Fruit fly (Drosophila melanogaster) whole organism, embryonic: ENCODE measurements around the gene mRpS33.
A peak's percentile ranks its signal among the peaks of the same experiment; 100 is the strongest.

Experiments
- Abd-B ChIP-seq: fragments of 200-800 bp; sonication (Bioruptor generic); optimal IDR thresholded peaks from 2 replicates; lab custom pipeline; 2018; ENCODE audit warnings: missing biosample characterization, mild to moderate bottlenecking, missing genetic modification characterization, moderate library complexity
- Antp ChIP-seq: fragments of 200-800 bp; sonication (Bioruptor generic); optimal IDR thresholded peaks from 3 replicates; lab custom pipeline; 2016; ENCODE audit warnings: missing biosample characterization, missing genetic modification characterization
- CG10147 ChIP-seq: fragments of 200-800 bp; sonication (Bioruptor generic); optimal IDR thresholded peaks from 2 replicates; lab custom pipeline; 2019; ENCODE audit warnings: missing biosample characterization, mild to moderate bottlenecking, missing genetic modification characterization, moderate library complexity
- CG10267 ChIP-seq: fragments of 200-800 bp; sonication (Bioruptor generic); optimal IDR thresholded peaks from 2 replicates; lab custom pipeline; 2018; ENCODE audit warnings: missing biosample characterization, mild to moderate bottlenecking, missing genetic modification characterization, moderate library complexity
- CG10654 ChIP-seq: fragments of 200-800 bp; sonication (Bioruptor generic); optimal IDR thresholded peaks from 2 replicates; lab custom pipeline; 2016; ENCODE audit warnings: missing biosample characterization, missing genetic modification characterization
- CG11560 ChIP-seq: fragments of 200-800 bp; sonication (Bioruptor generic); IDR thresholded peaks from 3 replicates; pipeline ENCODE4 v1.3.6; 2022; ENCODE audit warnings: missing biosample characterization, missing genetic modification characterization
- CG12769 ChIP-seq: fragments of 200-800 bp; sonication (Bioruptor generic); optimal IDR thresholded peaks from 2 replicates; lab custom pipeline; 2019; ENCODE audit warnings: missing biosample characterization, mild to moderate bottlenecking, missing genetic modification characterization, moderate library complexity
- CG1603 ChIP-seq: fragments of 200-800 bp; sonication (Bioruptor generic); optimal IDR thresholded peaks from 2 replicates; lab custom pipeline; 2019; ENCODE audit warnings: missing biosample characterization, mild to moderate bottlenecking, missing genetic modification characterization, moderate library complexity
- CG17186 ChIP-seq: fragments of 200-800 bp; sonication (Bioruptor generic); optimal IDR thresholded peaks from 3 replicates; lab custom pipeline; 2017; ENCODE audit warnings: missing biosample characterization, missing genetic modification reagents, missing genetic modification characterization
- CG17829 ChIP-seq: fragments of 200-800 bp; optimal IDR thresholded peaks from 2 replicates; lab custom pipeline; 2019; ENCODE audit warnings: missing biosample characterization, mild to moderate bottlenecking, missing genetic modification characterization, moderate library complexity
- CG18011 ChIP-seq: fragments of 200-800 bp; sonication (Bioruptor generic); optimal IDR thresholded peaks from 2 replicates; lab custom pipeline; 2017; ENCODE audit warnings: missing biosample characterization, missing genetic modification characterization, mild to moderate bottlenecking, moderate library complexity, missing genotype
- CG3163 ChIP-seq: fragments of 200-800 bp; sonication (Bioruptor generic); optimal IDR thresholded peaks from 3 replicates; lab custom pipeline; 2016; ENCODE audit warnings: missing biosample characterization, missing genetic modification characterization
- CG6791 ChIP-seq: fragments of 200-800 bp; sonication (Bioruptor generic); IDR thresholded peaks from 3 replicates; pipeline ENCODE4 v1.3.6; 2022; ENCODE audit warnings: missing biosample characterization, missing genetic modification characterization; ENCODE audit not compliant: partially characterized antibody
- CG7556 ChIP-seq: fragments of 200-800 bp; sonication (Bioruptor generic); optimal IDR thresholded peaks from 2 replicates; lab custom pipeline; 2017; ENCODE audit warnings: missing biosample characterization, mild to moderate bottlenecking, missing genetic modification characterization
- CG7745 ChIP-seq: fragments of 200-800 bp; sonication (Bioruptor generic); optimal IDR thresholded peaks from 2 replicates; lab custom pipeline; 2018; ENCODE audit warnings: missing biosample characterization, mild to moderate bottlenecking, missing genetic modification characterization, moderate library complexity
- CG8089 ChIP-seq: fragments of 200-800 bp; sonication (Bioruptor generic); optimal IDR thresholded peaks from 3 replicates; lab custom pipeline; 2016; ENCODE audit warnings: missing biosample characterization, missing genetic modification characterization
- Camta ChIP-seq: fragments of 200-800 bp; sonication (Bioruptor generic); optimal IDR thresholded peaks from 2 replicates; lab custom pipeline; 2016; ENCODE audit warnings: missing biosample characterization, missing genetic modification characterization
- Chrac-16 ChIP-seq: fragments of 200-800 bp; sonication (Bioruptor generic); optimal IDR thresholded peaks from 3 replicates; lab custom pipeline; 2016; ENCODE audit warnings: missing biosample characterization, missing genetic modification characterization
- Dip3 ChIP-seq: fragments of 200-800 bp; sonication (Bioruptor generic); optimal IDR thresholded peaks from 3 replicates; lab custom pipeline; 2016; ENCODE audit warnings: missing biosample characterization, missing genetic modification characterization
- Dll ChIP-seq: fragments of 200-800 bp; sonication (Bioruptor generic); IDR thresholded peaks from 4 replicates; pipeline ENCODE4 v1.3.6; 2022; ENCODE audit warnings: missing biosample characterization, missing genetic modification characterization; ENCODE audit not compliant: partially characterized antibody
- Gsc ChIP-seq: fragments of 200-800 bp; sonication (Bioruptor generic); IDR thresholded peaks from 2 replicates; pipeline ENCODE4 v1.3.6; 2022; ENCODE audit warnings: missing biosample characterization, missing genetic modification characterization
- Hand ChIP-seq: fragments of 200-800 bp; sonication (Bioruptor generic); optimal IDR thresholded peaks from 2 replicates; lab custom pipeline; 2017; ENCODE audit warnings: mild to moderate bottlenecking, missing biosample characterization, missing genetic modification reagents, missing genetic modification characterization
- Hsf ChIP-seq: fragments of 200-800 bp; sonication (Bioruptor generic); optimal IDR thresholded peaks from 3 replicates; lab custom pipeline; 2016; ENCODE audit warnings: missing biosample characterization, missing genetic modification characterization
- Jarid2 ChIP-seq: fragments of 200-800 bp; sonication (Bioruptor generic); optimal IDR thresholded peaks from 3 replicates; lab custom pipeline; 2017; ENCODE audit warnings: mild to moderate bottlenecking, missing biosample characterization, missing genetic modification reagents, missing genetic modification characterization
- MBD-R2 ChIP-seq: fragments of 200-800 bp; sonication (Bioruptor generic); IDR thresholded peaks from 2 replicates; pipeline ENCODE4 v1.3.6; 2022; ENCODE audit warnings: missing biosample characterization, missing genetic modification characterization
- MESR4 ChIP-seq: fragments of 200-800 bp; sonication (Bioruptor generic); optimal IDR thresholded peaks from 2 replicates; lab custom pipeline; 2018; ENCODE audit warnings: missing biosample characterization, mild to moderate bottlenecking, missing genetic modification characterization, moderate library complexity
- Mad ChIP-seq: fragments of 200-800 bp; sonication (Bioruptor generic); optimal IDR thresholded peaks from 2 replicates; lab custom pipeline; 2016; ENCODE audit warnings: missing biosample characterization, missing genetic modification characterization
- Nf-YB ChIP-seq: fragments of 200-800 bp; sonication (Bioruptor generic); optimal IDR thresholded peaks from 3 replicates; lab custom pipeline; 2019; ENCODE audit warnings: missing biosample characterization, mild to moderate bottlenecking, missing genetic modification characterization, moderate library complexity
- Six4 ChIP-seq: fragments of 200-800 bp; sonication (Bioruptor generic); optimal IDR thresholded peaks from 2 replicates; lab custom pipeline; 2016; ENCODE audit warnings: missing biosample characterization, missing genetic modification characterization
- Stat92E ChIP-seq, 3 experiments: fragments of >200 bp in 2 of 3; fragments of 200-800 bp in 1 of 3; sonication (Bioruptor generic) in 1 of 3; optimal IDR thresholded peaks; 2 replicates each; lab custom pipeline; 2017 to 2019; ENCODE audit warnings: missing biosample characterization in 3 of 3, missing genetic modification characterization in 3 of 3, mild to moderate bottlenecking in 1 of 3, moderate library complexity in 1 of 3
- Tbp ChIP-seq: fragments of >200 bp; optimal IDR thresholded peaks from 2 replicates; lab custom pipeline; 2018; ENCODE audit warnings: missing biosample characterization, missing genetic modification characterization
- ab ChIP-seq: fragments of 200-800 bp; sonication (Bioruptor generic); optimal IDR thresholded peaks from 2 replicates; lab custom pipeline; 2016; ENCODE audit warnings: missing biosample characterization, missing genetic modification characterization
- amos ChIP-seq: fragments of 200-800 bp; sonication (Bioruptor generic); IDR thresholded peaks from 2 replicates; pipeline ENCODE4 v1.3.6; 2022; ENCODE audit warnings: missing biosample characterization, missing genetic modification characterization; ENCODE audit not compliant: partially characterized antibody
- bigmax ChIP-seq: fragments of 200-800 bp; sonication (Bioruptor generic); optimal IDR thresholded peaks from 2 replicates; lab custom pipeline; 2018; ENCODE audit warnings: missing biosample characterization, mild to moderate bottlenecking, missing genetic modification characterization
- cato ChIP-seq: fragments of 200-800 bp; sonication (Bioruptor generic); optimal IDR thresholded peaks from 2 replicates; lab custom pipeline; 2016; ENCODE audit warnings: missing biosample characterization, missing genetic modification characterization, borderline replicate concordance
- crol ChIP-seq: fragments of 200-800 bp; sonication (Bioruptor generic); IDR thresholded peaks from 2 replicates; pipeline ENCODE4 v1.3.6; 2022; ENCODE audit warnings: missing biosample characterization, missing genetic modification characterization
- dmrt11E ChIP-seq: fragments of 200-800 bp; sonication (Bioruptor generic); optimal IDR thresholded peaks from 3 replicates; lab custom pipeline; 2018; ENCODE audit warnings: missing biosample characterization, mild to moderate bottlenecking, missing genetic modification characterization, moderate library complexity
- lilli ChIP-seq: fragments of 200-800 bp; sonication (Bioruptor generic); optimal IDR thresholded peaks from 3 replicates; lab custom pipeline; 2016; ENCODE audit warnings: missing biosample characterization, missing genetic modification characterization
- luna ChIP-seq: fragments of 200-800 bp; sonication (Bioruptor generic); optimal IDR thresholded peaks from 2 replicates; lab custom pipeline; 2016; ENCODE audit warnings: missing biosample characterization, missing genetic modification characterization
- nmo ChIP-seq: fragments of 200-800 bp; sonication (Bioruptor generic); optimal IDR thresholded peaks from 2 replicates; lab custom pipeline; 2018; ENCODE audit warnings: missing biosample characterization, mild to moderate bottlenecking, missing genetic modification characterization, moderate library complexity
- org-1 ChIP-seq: fragments of 200-800 bp; sonication (Bioruptor generic); optimal IDR thresholded peaks from 2 replicates; lab custom pipeline; 2017; ENCODE audit warnings: missing biosample characterization, missing genetic modification characterization
- peb ChIP-seq: fragments of 200-800 bp; sonication (Bioruptor generic); IDR thresholded peaks from 2 replicates; pipeline ENCODE4 v1.3.6; 2022; ENCODE audit warnings: missing biosample characterization, missing genetic modification characterization
- pita ChIP-seq: fragments of 200-800 bp; sonication (Bioruptor generic); optimal IDR thresholded peaks from 2 replicates; lab custom pipeline; 2017; ENCODE audit warnings: missing biosample characterization, mild to moderate bottlenecking, missing genetic modification characterization
- ro ChIP-seq: fragments of 200-800 bp; sonication (Bioruptor generic); IDR thresholded peaks from 2 replicates; pipeline ENCODE4 v1.3.6; 2022; ENCODE audit warnings: missing biosample characterization, missing genetic modification characterization
- sd ChIP-seq: fragments of 200-800 bp; sonication (Bioruptor generic); optimal IDR thresholded peaks from 3 replicates; lab custom pipeline; 2018; ENCODE audit warnings: missing biosample characterization, mild to moderate bottlenecking, missing genetic modification characterization, moderate library complexity
- sens ChIP-seq: fragments of 200-800 bp; sonication (Bioruptor generic); peaks from one replicate; lab custom pipeline; 2016; ENCODE audit warnings: missing biosample characterization, missing genetic modification characterization
- sisA ChIP-seq: fragments of 200-800 bp; sonication (Bioruptor generic); IDR thresholded peaks from 2 replicates; pipeline ENCODE4 v1.3.6; 2022; ENCODE audit warnings: missing biosample characterization, missing genetic modification characterization
- slou ChIP-seq: fragments of 200-800 bp; sonication (Bioruptor generic); optimal IDR thresholded peaks from 3 replicates; lab custom pipeline; 2016; ENCODE audit warnings: missing biosample characterization, missing genetic modification characterization
- trem ChIP-seq: fragments of 200-800 bp; optimal IDR thresholded peaks from 3 replicates; lab custom pipeline; 2019; ENCODE audit warnings: missing biosample characterization, mild to moderate bottlenecking, missing genetic modification characterization, moderate library complexity
- vnd ChIP-seq: fragments of 200-800 bp; sonication (Bioruptor generic); IDR thresholded peaks from 3 replicates; pipeline ENCODE4 v1.3.6; 2022; ENCODE audit warnings: missing biosample characterization, missing genetic modification characterization; ENCODE audit not compliant: partially characterized antibody
- zfh2 ChIP-seq: fragments of 200-800 bp; sonication (Bioruptor generic); optimal IDR thresholded peaks from 2 replicates; lab custom pipeline; 2016; ENCODE audit warnings: missing biosample characterization, missing genetic modification characterization

The mRpS33 gene

dm6 chr3R:16455875-16456274 is 19.5 kb upstream of the mRpS33 start, which contains the start of gene CG14883 (continued):
- no peak for TF ChIP-seq ab (GFP tag; lab: Kevin White, UChicago)
- TF ChIP-seq MESR4 (GFP tag; lab: Kevin White, UChicago) = peak; percentile 81
- no peak for TF ChIP-seq slou (GFP tag; lab: Kevin White, UChicago)
- TF ChIP-seq Nf-YB = no peak
- TF ChIP-seq bigmax (GFP tag; lab: Kevin White, UChicago) = peak; percentile 79
- no peak for TF ChIP-seq Chrac-16 (GFP tag; lab: Kevin White, UChicago)
- no peak for TF ChIP-seq CG3163 (GFP tag; lab: Kevin White, UChicago)
- TF ChIP-seq Stat92E (GFP tag; optimal IDR thresholded peaks at IDR 0.05; lab: Kevin White, UChicago) = no peak
- no peak for TF ChIP-seq CG7745 (tag; lab: Kevin White, UChicago)
- peak; percentile 58; the same call in 2 of the 4 replicates for TF ChIP-seq Dll (GFP tag; lab: Robert Waterston, UW)
- TF ChIP-seq Hsf (GFP tag; lab: Kevin White, UChicago) = no peak
- TF ChIP-seq CG1603 (tag; lab: Kevin White, UChicago) = no peak
- no peak for TF ChIP-seq CG7556 (GFP tag; lab: Kevin White, UChicago)
- TF ChIP-seq zfh2 (GFP tag; lab: Kevin White, UChicago) = no peak
- TF ChIP-seq Six4 (GFP tag; lab: Kevin White, UChicago) = no peak
- TF ChIP-seq CG17186 (GFP tag; lab: Kevin White, UChicago) = no peak
- TF ChIP-seq Dip3 (GFP tag; lab: Kevin White, UChicago) = no peak
- TF ChIP-seq MBD-R2 = peak; percentile 54
- TF ChIP-seq Mad (GFP tag; lab: Kevin White, UChicago) = no peak
- TF ChIP-seq dmrt11E (tag; lab: Kevin White, UChicago) = no peak
- TF ChIP-seq sd (tag; lab: Kevin White, UChicago) = no peak
- TF ChIP-seq trem (tag; lab: Kevin White, UChicago) = peak; percentile 58
- no peak for TF ChIP-seq CG10654 (GFP tag; lab: Kevin White, UChicago)
- no peak for TF ChIP-seq Gsc
- TF ChIP-seq CG10267 = peak; percentile 14
- TF ChIP-seq nmo = no peak
- TF ChIP-seq Abd-B (GFP tag; lab: Kevin White, UChicago) = no peak
- peak; percentile 72 for TF ChIP-seq CG6791 (GFP tag; lab: Robert Waterston, UW)
- no peak for TF ChIP-seq Hand
- no peak for TF ChIP-seq CG18011 (GFP tag; lab: Kevin White, UChicago)
- TF ChIP-seq amos (GFP tag; lab: Robert Waterston, UW) = peak; percentile 44; the same call in 1 of the 2 replicates
- TF ChIP-seq lilli = no peak
- no peak for TF ChIP-seq peb (GFP tag; lab: Robert Waterston, UW)
- TF ChIP-seq CG8089 (GFP tag; lab: Kevin White, UChicago) = no peak
- TF ChIP-seq ro (GFP tag; lab: Robert Waterston, UW) = no peak
- TF ChIP-seq CG10147 = no peak
- TF ChIP-seq Tbp = no peak
- TF ChIP-seq Antp (GFP tag; lab: Kevin White, UChicago) = no peak
- TF ChIP-seq pita (GFP tag; lab: Kevin White, UChicago) = no peak
- no peak for TF ChIP-seq CG11560
- TF ChIP-seq Jarid2 = no peak
- TF ChIP-seq crol (GFP tag; lab: Robert Waterston, UW) = no peak
- TF ChIP-seq cato (GFP tag; lab: Kevin White, UChicago) = no peak
- no peak for TF ChIP-seq sisA (GFP tag; lab: Robert Waterston, UW)
- no peak for TF ChIP-seq Camta (GFP tag; lab: Kevin White, UChicago)
- TF ChIP-seq luna (GFP tag; lab: Kevin White, UChicago) = no peak
- TF ChIP-seq org-1 (GFP tag; lab: Kevin White, UChicago) = no peak
- TF ChIP-seq CG17829 (tag; lab: Kevin White, UChicago) = no peak
- no peak for TF ChIP-seq CG12769 (tag; lab: Kevin White, UChicago)
- TF ChIP-seq vnd = no peak
- no peak for TF ChIP-seq sens (GFP tag; lab: Kevin White, UChicago)
